Fruit fly (Drosophila melanogaster) whole organism, pupa: Measurements from ENCODE around the gene mey.

Experiments
- CG12605 ChIP-seq: fragments of 200-800 bp; sonication (Bioruptor generic); IDR thresholded peaks from 2 replicates; pipeline ENCODE4 v1.3.6; 2022; ENCODE audit warnings: missing biosample characterization, missing genetic modification characterization
- CG14655 ChIP-seq: fragments of 200-800 bp; sonication (Bioruptor generic); optimal IDR thresholded peaks from 3 replicates; lab custom pipeline; 2017; ENCODE audit warnings: mild to moderate bottlenecking, missing biosample characterization, missing genetic modification reagents, missing genetic modification characterization
- CG17806 ChIP-seq: fragments of 200-800 bp; sonication (Bioruptor generic); optimal IDR thresholded peaks from 2 replicates; lab custom pipeline; 2018; ENCODE audit warnings: missing biosample characterization, mild to moderate bottlenecking, missing genetic modification characterization, moderate library complexity
- Ets98B ChIP-seq: fragments of 200-800 bp; sonication (Bioruptor generic); IDR thresholded peaks from 2 replicates; pipeline ENCODE4 v1.3.6; 2022; ENCODE audit warnings: missing biosample characterization, missing genetic modification characterization
- Pif1B ChIP-seq: fragments of 200-800 bp; sonication (Bioruptor generic); optimal IDR thresholded peaks from 3 replicates; lab custom pipeline; 2016; ENCODE audit warnings: missing biosample characterization, missing genetic modification characterization

dm6 chr3R:31541915-31542314 is 42.9 kb downstream of the mey start:
- TF ChIP-seq CG12605 (GFP tag; lab: Robert Waterston, UW): no peak
- TF ChIP-seq CG14655 (GFP tag; lab: Kevin White, UChicago): no peak
- TF ChIP-seq Pif1B (GFP tag; lab: Kevin White, UChicago): no peak
- TF ChIP-seq Ets98B (GFP tag; lab: Robert Waterston, UW): no peak
- no peak for TF ChIP-seq CG17806 (tag; lab: Kevin White, UChicago)
